Worm (Caenorhabditis elegans): ENCODE results near the gene C18G1.1.

C18G1.1 gene

ce11 chrV:4823683-4824391, 46.1 kb downstream of the C18G1.1 start (continued):
- TF ChIP-seq egl-43 (GFP tag; IDR thresholded peaks at IDR 0.05) (no peak), ceh-20 (GFP tag; IDR thresholded peaks at IDR 0.05) (no peak), nhr-28 (tag; optimal IDR thresholded peaks at IDR 0.05) (peak; percentile 4), F44E2.7 (GFP tag; IDR thresholded peaks at IDR 0.05) (no peak), T20F7.1 (GFP tag; optimal IDR thresholded peaks at IDR 0.05) (peak; percentile 77), lin-29 (GFP tag; IDR thresholded peaks at IDR 0.05) (no peak), ZK546.5 (tag; optimal IDR thresholded peaks at IDR 0.05) (no peak), zfp-2 (tag; optimal IDR thresholded peaks at IDR 0.05) (no peak), T26A8.4 (GFP tag; IDR thresholded peaks at IDR 0.05) (peak; percentile 60; the same call in 1 of the 2 replicates), mes-2 (tag; optimal IDR thresholded peaks at IDR 0.05; ENCODE audit: poor library complexity, severe bottlenecking) (peak; percentile 9), madf-5 (GFP tag; IDR thresholded peaks at IDR 0.05) (peak in 1 of 2 experiments; percentile 17; a peak in 1 of 4 replicates), hmg-1.1 (GFP tag; IDR thresholded peaks at IDR 0.05) (no peak), ceh-28 (tag; optimal IDR thresholded peaks at IDR 0.05) (no peak), pha-4 (GFP tag; IDR thresholded peaks at IDR 0.05) (peak; percentile 51; the same call in 1 of the 2 replicates), pha-4 (tag; optimal IDR thresholded peaks at IDR 0.05) (peak; percentile 8), hlh-11 (tag; optimal IDR thresholded peaks at IDR 0.05) (peak; percentile 15), dpl-1 (GFP tag; optimal IDR thresholded peaks at IDR 0.05) (peak; percentile 3), ceh-44 (GFP tag; IDR thresholded peaks at IDR 0.05) (no peak), fkh-10 (GFP tag; optimal IDR thresholded peaks at IDR 0.05) (no peak), pqm-1 (tag; optimal IDR thresholded peaks at IDR 0.05) (no peak), ztf-7 (tag; optimal IDR thresholded peaks at IDR 0.05) (no peak), F10B5.3 (tag; optimal IDR thresholded peaks at IDR 0.05) (peak; percentile 35), ceh-62 (tag; optimal IDR thresholded peaks at IDR 0.05) (no peak), lsy-2 (tag; optimal IDR thresholded peaks at IDR 0.05) (peak in 1 of 2 experiments; percentile 45), mep-1 (tag; optimal IDR thresholded peaks at IDR 0.05) (peak; percentile 80), aly-2 (tag; optimal IDR thresholded peaks at IDR 0.05) (no peak), hif-1 (tag; optimal IDR thresholded peaks at IDR 0.05) (peak in 1 of 2 experiments; percentile 67), mxl-3 (GFP tag; optimal IDR thresholded peaks at IDR 0.05) (peak; percentile 18), dmd-6 (GFP tag; IDR thresholded peaks at IDR 0.05) (peak; percentile 8; the same call in 1 of the 2 replicates), hlh-30 (tag; optimal IDR thresholded peaks at IDR 0.05; ENCODE audit: insufficient read depth) (peak; percentile 34), nhr-42 (GFP tag; IDR thresholded peaks at IDR 0.05) (peak; percentile 47; the same call in 1 of the 2 replicates), nhr-102 (tag; optimal IDR thresholded peaks at IDR 0.05) (peak; percentile 69), ama-1 (optimal IDR thresholded peaks at IDR 0.05) (peak; percentile 54), zag-1 (tag; optimal IDR thresholded peaks at IDR 0.05) (no peak), lin-13 (GFP tag; optimal IDR thresholded peaks at IDR 0.05) (peak; percentile 34), nhr-77 (tag; optimal IDR thresholded peaks at IDR 0.05) (no peak), mdt-29 (GFP tag; IDR thresholded peaks at IDR 0.05) (peak; percentile 67; the same call in 1 of the 2 replicates), cey-2 (tag; optimal IDR thresholded peaks at IDR 0.05; ENCODE audit: borderline replicate concordance, insufficient read depth) (no peak), mxl-2 (GFP tag; conservative IDR thresholded peaks at IDR 0.05) (no peak), zfp-3 (GFP tag; conservative IDR thresholded peaks at IDR 0.05) (peak; percentile 91), ceh-82 (tag; optimal IDR thresholded peaks at IDR 0.05) (no peak), daf-16 (GFP tag; optimal IDR thresholded peaks at IDR 0.05) (peak; percentile 4 to 16), daf-16 (tag; optimal IDR thresholded peaks at IDR 0.05) (peak; percentile 50), Y5F2A.4 (GFP tag; optimal IDR thresholded peaks at IDR 0.05) (no peak), lin-1 (GFP tag; IDR thresholded peaks at IDR 0.05) (peak; percentile 30; the same call in 1 of the 2 replicates), zip-2 (tag; optimal IDR thresholded peaks at IDR 0.05) (no peak), lin-38 (GFP tag; IDR thresholded peaks at IDR 0.05) (peak; percentile 55), daf-8 (GFP tag; IDR thresholded peaks at IDR 0.05) (no peak), Y105C5A.15 (GFP tag; IDR thresholded peaks at IDR 0.05) (no peak), lin-39 (tag; optimal IDR thresholded peaks at IDR 0.05) (no peak)
